Fruit fly (Drosophila melanogaster): ENCODE measurements around the gene CG31380.

Gene CG31380

dm6 chr3R:25782855-25783424 lies 6.3 kb downstream of the CG31380 start:
- no peak for TF ChIP-seq CG8478 (optimal IDR thresholded peaks at IDR 0.05)
- no peak for TF ChIP-seq psq (optimal IDR thresholded peaks at IDR 0.05)
- no peak for TF ChIP-seq usp (GFP tag; optimal IDR thresholded peaks at IDR 0.05)
- no peak for TF ChIP-seq pan (optimal IDR thresholded peaks at IDR 0.05)
- TF ChIP-seq EcR (GFP tag; optimal IDR thresholded peaks at IDR 0.05): no peak
- TF ChIP-seq Dll (optimal IDR thresholded peaks at IDR 0.05): no peak

dm6 chr3R:25778205-25778604 lies 11.1 kb downstream of the CG31380 start, which contains the start of gene CG4956:
Gene CG4956, minus strand, starts transcription at chr3R:25778305.
- no peak for TF ChIP-seq Dll (optimal IDR thresholded peaks at IDR 0.05)
- TF ChIP-seq CG8478 (optimal IDR thresholded peaks at IDR 0.05): no peak
- TF ChIP-seq psq (optimal IDR thresholded peaks at IDR 0.05): no peak
- TF ChIP-seq usp (GFP tag; optimal IDR thresholded peaks at IDR 0.05): no peak
- TF ChIP-seq pan (optimal IDR thresholded peaks at IDR 0.05): no peak
- TF ChIP-seq EcR (GFP tag; optimal IDR thresholded peaks at IDR 0.05): no peak

- TF ChIP-seq usp (GFP tag; optimal IDR thresholded peaks at IDR 0.05) (no peak), Dll (optimal IDR thresholded peaks at IDR 0.05) (no peak), pan (optimal IDR thresholded peaks at IDR 0.05) (no peak), CG8478 (optimal IDR thresholded peaks at IDR 0.05) (no peak), EcR (GFP tag; optimal IDR thresholded peaks at IDR 0.05) (no peak), psq (optimal IDR thresholded peaks at IDR 0.05) (no peak)
These were observed 12.2 kb downstream of the CG31380 start, which contains the start of gene CG17195 for dm6 chr3R:25777098-25777497. Gene CG17195, minus strand, starts transcription at chr3R:25777198.

- no peak for TF ChIP-seq EcR (GFP tag; optimal IDR thresholded peaks at IDR 0.05)
- TF ChIP-seq usp (GFP tag; optimal IDR thresholded peaks at IDR 0.05): no peak
- TF ChIP-seq CG8478 (optimal IDR thresholded peaks at IDR 0.05): no peak
- no peak for TF ChIP-seq Dll (optimal IDR thresholded peaks at IDR 0.05)
- no peak for TF ChIP-seq psq (optimal IDR thresholded peaks at IDR 0.05)
- TF ChIP-seq pan (optimal IDR thresholded peaks at IDR 0.05): no peak
These were observed 13.1 kb downstream of the CG31380 start, which contains the start of gene CG17196 for dm6 chr3R:25776137-25776536. Gene CG17196, minus strand, starts transcription at chr3R:25776237.

dm6 chr3R:25775269-25775668 lies 14.0 kb downstream of the CG31380 start, which contains the start of the genes CG17197 and CG17198:
Gene CG17197, minus strand, starts transcription at chr3R:25775369.
Gene CG17198, minus strand, starts transcription at chr3R:25775369.
- TF ChIP-seq EcR (GFP tag; optimal IDR thresholded peaks at IDR 0.05) (no peak), Dll (optimal IDR thresholded peaks at IDR 0.05) (no peak), usp (GFP tag; optimal IDR thresholded peaks at IDR 0.05) (no peak), pan (optimal IDR thresholded peaks at IDR 0.05) (no peak), CG8478 (optimal IDR thresholded peaks at IDR 0.05) (no peak), psq (optimal IDR thresholded peaks at IDR 0.05) (no peak)

dm6 chr3R:25763005-25763404 lies 26.2 kb downstream of the CG31380 start, which contains the start of gene LpR1:
Gene LpR1, minus strand, starts transcription at chr3R:25763105.
- no peak for TF ChIP-seq EcR (GFP tag; optimal IDR thresholded peaks at IDR 0.05)
- no peak for TF ChIP-seq Dll (optimal IDR thresholded peaks at IDR 0.05)
- TF ChIP-seq psq (optimal IDR thresholded peaks at IDR 0.05): no peak
- no peak for TF ChIP-seq pan (optimal IDR thresholded peaks at IDR 0.05)
- no peak for TF ChIP-seq CG8478 (optimal IDR thresholded peaks at IDR 0.05)
- no peak for TF ChIP-seq usp (GFP tag; optimal IDR thresholded peaks at IDR 0.05)

- TF ChIP-seq pan (optimal IDR thresholded peaks at IDR 0.05) (no peak), Dll (optimal IDR thresholded peaks at IDR 0.05) (no peak), CG8478 (optimal IDR thresholded peaks at IDR 0.05) (no peak), EcR (GFP tag; optimal IDR thresholded peaks at IDR 0.05) (no peak), psq (optimal IDR thresholded peaks at IDR 0.05) (no peak), usp (GFP tag; optimal IDR thresholded peaks at IDR 0.05) (no peak)
These were observed 27.1 kb downstream of the CG31380 start for dm6 chr3R:25762005-25762764.

dm6 chr3R:25760190-25760589 lies 29.1 kb downstream of the CG31380 start:
- TF ChIP-seq EcR (GFP tag; optimal IDR thresholded peaks at IDR 0.05) (no peak), usp (GFP tag; optimal IDR thresholded peaks at IDR 0.05) (no peak), pan (optimal IDR thresholded peaks at IDR 0.05) (no peak), Dll (optimal IDR thresholded peaks at IDR 0.05) (no peak), psq (optimal IDR thresholded peaks at IDR 0.05) (no peak), CG8478 (optimal IDR thresholded peaks at IDR 0.05) (no peak)

dm6 chr3R:25759430-25759829 lies 29.8 kb downstream of the CG31380 start:
- TF ChIP-seq usp (GFP tag; optimal IDR thresholded peaks at IDR 0.05) (no peak), Dll (optimal IDR thresholded peaks at IDR 0.05) (no peak), pan (optimal IDR thresholded peaks at IDR 0.05) (no peak), CG8478 (optimal IDR thresholded peaks at IDR 0.05) (no peak), EcR (GFP tag; optimal IDR thresholded peaks at IDR 0.05) (no peak), psq (optimal IDR thresholded peaks at IDR 0.05) (no peak)

dm6 chr3R:25755864-25756507 lies 33.3 kb downstream of the CG31380 start:
- no peak for TF ChIP-seq usp (GFP tag; optimal IDR thresholded peaks at IDR 0.05)
- TF ChIP-seq Dll (optimal IDR thresholded peaks at IDR 0.05): no peak
- no peak for TF ChIP-seq EcR (GFP tag; optimal IDR thresholded peaks at IDR 0.05)
- TF ChIP-seq psq (optimal IDR thresholded peaks at IDR 0.05): no peak

dm6 chr3R:25754844-25755429 lies 34.3 kb downstream of the CG31380 start:
- TF ChIP-seq Dll (optimal IDR thresholded peaks at IDR 0.05): no peak
- TF ChIP-seq psq (optimal IDR thresholded peaks at IDR 0.05): no peak
- no peak for TF ChIP-seq pan (optimal IDR thresholded peaks at IDR 0.05)
- TF ChIP-seq usp (GFP tag; optimal IDR thresholded peaks at IDR 0.05): no peak
- TF ChIP-seq CG8478 (optimal IDR thresholded peaks at IDR 0.05): no peak
